Worm (Caenorhabditis elegans) whole organism, mixed stage, embryonic: Measurements from ENCODE around the gene mrpl-49.

ENCODE experiments used
- blmp-1 ChIP-seq: fragments of 150-350 bp; optimal IDR thresholded peaks from 2 replicates; lab custom pipeline; 2014; ENCODE audit warnings: missing biosample characterization, missing genetic modification characterization
- ceh-39 ChIP-seq: fragments of 150-350 bp; optimal IDR thresholded peaks from 2 replicates; lab custom pipeline; 2014; ENCODE audit warnings: missing biosample characterization, missing genetic modification characterization
- hlh-1 ChIP-seq: fragments of 150-350 bp; optimal IDR thresholded peaks from 2 replicates; lab custom pipeline; 2014; ENCODE audit warnings: missing biosample characterization, missing genetic modification reagents, missing genetic modification characterization
- snpc-4 ChIP-seq: fragments of 150-350 bp; optimal IDR thresholded peaks from 2 replicates; lab custom pipeline; 2014; ENCODE audit warnings: missing biosample characterization, missing genetic modification characterization
- unc-62 ChIP-seq: fragments of 150-350 bp; optimal IDR thresholded peaks from 2 replicates; lab custom pipeline; 2014; ENCODE audit warnings: missing biosample characterization, missing genetic modification reagents, missing genetic modification characterization
- ztf-11 ChIP-seq: fragments of 150-350 bp; optimal IDR thresholded peaks from 2 replicates; lab custom pipeline; 2014; ENCODE audit warnings: missing biosample characterization, missing genetic modification characterization

ce11 chrV:12714120-12714519 is 14.3 kb upstream of the mrpl-49 start, which contains the start of gene R11D1.4:
- TF ChIP-seq unc-62 = no peak
- no peak for TF ChIP-seq snpc-4 (tag; lab: Kevin White, UChicago)
- no peak for TF ChIP-seq blmp-1
- TF ChIP-seq hlh-1 (tag; lab: Kevin White, UChicago) = no peak
- TF ChIP-seq ztf-11 (tag; lab: Kevin White, UChicago) = no peak
- no peak for TF ChIP-seq ceh-39 (tag; lab: Kevin White, UChicago)
